Fruit fly (Drosophila melanogaster): ENCODE data around the gene Rab9Fa.

DNA sequence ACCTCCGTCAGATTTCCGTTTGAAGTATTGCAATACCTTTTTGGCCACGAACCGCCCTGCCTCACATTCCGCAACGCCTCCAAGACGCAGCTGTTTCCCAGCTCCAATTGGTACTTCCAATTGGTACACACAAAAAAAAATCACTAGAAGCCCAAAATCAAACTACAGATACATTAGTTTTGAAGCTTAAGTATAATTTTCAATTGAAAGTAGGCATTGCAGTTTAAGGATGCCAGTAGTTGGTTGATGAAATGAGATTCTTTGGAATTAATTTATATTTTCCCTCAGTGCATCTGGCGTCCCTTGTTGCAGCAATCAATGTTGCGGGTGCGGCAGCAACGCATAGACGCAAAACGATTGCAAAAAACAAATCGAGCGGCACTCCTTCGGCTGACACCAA lies 17.1 kb downstream of the Rab9Fa start:
- TF ChIP-seq CG7045 (GFP tag; optimal IDR thresholded peaks at IDR 0.05) (no peak), Clk (GFP tag; optimal IDR thresholded peaks at IDR 0.05) (no peak), CG5204 (GFP tag; optimal IDR thresholded peaks at IDR 0.05) (no peak), Hr96 (GFP tag; optimal IDR thresholded peaks at IDR 0.05) (no peak), toe (GFP tag; optimal IDR thresholded peaks at IDR 0.05) (no peak), cnc (optimal IDR thresholded peaks at IDR 0.05) (no peak), Crg-1 (GFP tag; optimal IDR thresholded peaks at IDR 0.05) (no peak), tj (GFP tag; optimal IDR thresholded peaks at IDR 0.05) (no peak)

Measured in whole organism, adult.